Fruit fly (Drosophila melanogaster) whole organism, prepupa: ENCODE results near the gene zfh1.

Source experiments
- CG10669 ChIP-seq: fragments of 200-800 bp; sonication (Bioruptor generic); optimal IDR thresholded peaks from 3 replicates; lab custom pipeline; 2018; ENCODE audit warnings: missing biosample characterization, mild to moderate bottlenecking, missing genetic modification characterization, moderate library complexity
- CG11294 ChIP-seq: fragments of 200-800 bp; sonication (Bioruptor generic); IDR thresholded peaks from 2 replicates; pipeline ENCODE4 v1.3.6; 2022; ENCODE audit warnings: missing biosample characterization, missing genetic modification characterization
- CG11762 ChIP-seq: fragments of 200-800 bp; sonication (Bioruptor generic); optimal IDR thresholded peaks from 3 replicates; lab custom pipeline; 2016; ENCODE audit warnings: missing biosample characterization, missing genetic modification characterization; ENCODE audit not compliant: insufficient read depth
- CG11902 ChIP-seq: fragments of 200-800 bp; sonication (Bioruptor generic); optimal IDR thresholded peaks from 3 replicates; lab custom pipeline; 2016; ENCODE audit warnings: missing biosample characterization, missing genetic modification characterization
- CG15336 ChIP-seq: fragments of 200-800 bp; sonication (Bioruptor generic); IDR thresholded peaks from 2 replicates; pipeline ENCODE4 v1.3.6; 2022; ENCODE audit warnings: missing biosample characterization, missing genetic modification characterization
- CG1621 ChIP-seq: fragments of 200-800 bp; sonication (Bioruptor generic); optimal IDR thresholded peaks from 3 replicates; lab custom pipeline; 2018; ENCODE audit warnings: missing biosample characterization, mild to moderate bottlenecking, missing genetic modification characterization
- CG16779 ChIP-seq: fragments of 200-800 bp; sonication (Bioruptor generic); optimal IDR thresholded peaks from 3 replicates; lab custom pipeline; 2017; ENCODE audit warnings: missing biosample characterization, mild to moderate bottlenecking, missing genetic modification characterization
- CG3032 ChIP-seq: fragments of 200-800 bp; optimal IDR thresholded peaks from 2 replicates; lab custom pipeline; 2019; ENCODE audit warnings: missing biosample characterization, mild to moderate bottlenecking, missing genetic modification characterization, moderate library complexity
- CG31627 ChIP-seq: fragments of 200-800 bp; sonication (Bioruptor generic); optimal IDR thresholded peaks from 3 replicates; lab custom pipeline; 2016; ENCODE audit warnings: missing biosample characterization, missing genetic modification characterization
- CG32006 ChIP-seq: fragments of 200-800 bp; sonication (Bioruptor generic); optimal IDR thresholded peaks from 3 replicates; lab custom pipeline; 2017; ENCODE audit warnings: missing biosample characterization, mild to moderate bottlenecking, missing genetic modification characterization
- CG3919 ChIP-seq: fragments of 200-800 bp; sonication (Bioruptor generic); optimal IDR thresholded peaks from 3 replicates; lab custom pipeline; 2016; ENCODE audit warnings: missing biosample characterization, missing genetic modification characterization
- CG4318 ChIP-seq: fragments of 200-800 bp; sonication (Bioruptor generic); optimal IDR thresholded peaks from 3 replicates; lab custom pipeline; 2017; ENCODE audit warnings: missing biosample characterization, mild to moderate bottlenecking, missing genetic modification characterization
- CG6163 ChIP-seq: fragments of 200-800 bp; sonication (Bioruptor generic); IDR thresholded peaks from 3 replicates; pipeline ENCODE4 v1.3.6; 2022; ENCODE audit warnings: missing biosample characterization, missing genetic modification characterization
- CG6792 ChIP-seq: fragments of 200-800 bp; sonication (Bioruptor generic); optimal IDR thresholded peaks from 3 replicates; lab custom pipeline; 2016; ENCODE audit warnings: missing biosample characterization, missing genetic modification characterization
- CG6808 ChIP-seq: fragments of 200-800 bp; sonication (Bioruptor generic); optimal IDR thresholded peaks from 3 replicates; lab custom pipeline; 2017; ENCODE audit warnings: missing biosample characterization, missing genetic modification characterization, mild to moderate bottlenecking, moderate library complexity, missing genetic modification reagents
- CG6854 ChIP-seq: fragments of 200-800 bp; sonication (Bioruptor generic); optimal IDR thresholded peaks from 2 replicates; lab custom pipeline; 2017; ENCODE audit warnings: missing biosample characterization, mild to moderate bottlenecking, missing genetic modification characterization
- CG8119 ChIP-seq: fragments of 200-800 bp; sonication (Bioruptor generic); IDR thresholded peaks from 3 replicates; pipeline ENCODE4 v1.3.6; 2022; ENCODE audit warnings: missing biosample characterization, missing genetic modification characterization
- CG8319 ChIP-seq: fragments of 200-800 bp; sonication (Bioruptor generic); optimal IDR thresholded peaks from 3 replicates; lab custom pipeline; 2016; ENCODE audit warnings: missing biosample characterization, missing genetic modification characterization
- CG9139 ChIP-seq: fragments of 200-800 bp; sonication (Bioruptor generic); optimal IDR thresholded peaks from 3 replicates; lab custom pipeline; 2017; ENCODE audit warnings: missing biosample characterization, mild to moderate bottlenecking, missing genetic modification characterization
- Eip78C ChIP-seq: fragments of 200-800 bp; sonication (Bioruptor generic); peaks from one replicate; lab custom pipeline; 2016; ENCODE audit warnings: missing biosample characterization, missing genetic modification characterization
- Eip93F ChIP-seq: fragments of 200-800 bp; sonication (Bioruptor generic); optimal IDR thresholded peaks from 2 replicates; lab custom pipeline; 2016; ENCODE audit warnings: missing biosample characterization, mild to moderate bottlenecking, missing genetic modification characterization
- Ets21C ChIP-seq: fragments of 200-800 bp; sonication (Bioruptor generic); optimal IDR thresholded peaks from 3 replicates; lab custom pipeline; 2016; ENCODE audit warnings: missing biosample characterization, missing genetic modification characterization
- Ets96B ChIP-seq: fragments of 200-800 bp; optimal IDR thresholded peaks from 2 replicates; lab custom pipeline; 2019; ENCODE audit warnings: missing biosample characterization, mild to moderate bottlenecking, missing genetic modification characterization, moderate library complexity
- Hr39 ChIP-seq: fragments of 200-800 bp; sonication (Bioruptor generic); optimal IDR thresholded peaks from 2 replicates; lab custom pipeline; 2016; ENCODE audit warnings: missing biosample characterization, missing genetic modification characterization
- Hr4 ChIP-seq: fragments of 200-800 bp; sonication (Bioruptor generic); optimal IDR thresholded peaks from 3 replicates; lab custom pipeline; 2016; ENCODE audit warnings: missing biosample characterization, missing genetic modification characterization
- Lpt ChIP-seq: fragments of 200-800 bp; sonication (Bioruptor generic); optimal IDR thresholded peaks from 3 replicates; lab custom pipeline; 2016; ENCODE audit warnings: missing biosample characterization, missing genetic modification characterization
- OdsH ChIP-seq: fragments of 200-800 bp; sonication (Bioruptor generic); optimal IDR thresholded peaks from 3 replicates; lab custom pipeline; 2016; ENCODE audit warnings: missing biosample characterization, missing genetic modification characterization
- Smox ChIP-seq: fragments of 200-800 bp; sonication (Bioruptor generic); optimal IDR thresholded peaks from 3 replicates; lab custom pipeline; 2016; ENCODE audit warnings: missing biosample characterization, missing genetic modification characterization
- Sox102F ChIP-seq: fragments of 200-800 bp; sonication (Bioruptor generic); optimal IDR thresholded peaks from 2 replicates; lab custom pipeline; 2016; ENCODE audit warnings: missing biosample characterization, mild to moderate bottlenecking, missing genetic modification characterization
- achi ChIP-seq: fragments of 200-800 bp; sonication (Bioruptor generic); optimal IDR thresholded peaks from 3 replicates; lab custom pipeline; 2016; ENCODE audit warnings: missing biosample characterization, missing genetic modification characterization
- acj6 ChIP-seq: fragments of 200-800 bp; sonication (Bioruptor generic); optimal IDR thresholded peaks from 3 replicates; lab custom pipeline; 2016; ENCODE audit warnings: missing biosample characterization, missing genetic modification characterization
- cyc ChIP-seq: fragments of 200-800 bp; sonication (Bioruptor generic); optimal IDR thresholded peaks from 3 replicates; lab custom pipeline; 2016; ENCODE audit warnings: missing biosample characterization, missing genetic modification characterization
- dac ChIP-seq: fragments of 200-800 bp; sonication (Bioruptor generic); optimal IDR thresholded peaks from 2 replicates; lab custom pipeline; 2017; ENCODE audit warnings: missing biosample characterization, mild to moderate bottlenecking, missing genetic modification characterization
- dsx ChIP-seq: fragments of 200-800 bp; optimal IDR thresholded peaks from 3 replicates; lab custom pipeline; 2019; ENCODE audit warnings: missing biosample characterization, mild to moderate bottlenecking, missing genetic modification characterization, moderate library complexity; ENCODE audit not compliant: poor library complexity, severe bottlenecking
- eg ChIP-seq: fragments of 200-800 bp; sonication (Bioruptor generic); IDR thresholded peaks from 3 replicates; pipeline ENCODE4 v1.3.6; 2022; ENCODE audit warnings: missing biosample characterization, missing genetic modification characterization
- esn ChIP-seq: fragments of 200-800 bp; sonication (Bioruptor generic); optimal IDR thresholded peaks from 2 replicates; lab custom pipeline; 2016; ENCODE audit warnings: missing biosample characterization, mild to moderate bottlenecking, missing genetic modification characterization, moderate library complexity
- fd85E ChIP-seq: fragments of 200-800 bp; sonication (Bioruptor generic); optimal IDR thresholded peaks from 3 replicates; lab custom pipeline; 2016; ENCODE audit warnings: missing biosample characterization, missing genetic modification characterization
- pdm3 ChIP-seq: fragments of 200-800 bp; sonication (Bioruptor generic); optimal IDR thresholded peaks from 3 replicates; lab custom pipeline; 2016; ENCODE audit warnings: missing biosample characterization, missing genetic modification characterization
- spab ChIP-seq: fragments of 200-800 bp; sonication (Bioruptor generic); optimal IDR thresholded peaks from 2 replicates; lab custom pipeline; 2017; ENCODE audit warnings: missing biosample characterization, mild to moderate bottlenecking, missing genetic modification characterization, missing genetic modification reagents
- svp ChIP-seq: fragments of 200-800 bp; sonication (Bioruptor generic); peaks from one replicate; lab custom pipeline; 2016; ENCODE audit warnings: missing biosample characterization, missing genetic modification characterization
- topi ChIP-seq: fragments of 200-800 bp; sonication (Bioruptor generic); optimal IDR thresholded peaks from 3 replicates; lab custom pipeline; 2016; ENCODE audit warnings: missing biosample characterization, missing genetic modification characterization

The zfh1 gene

dm6 chr3R:30741371-30741770, 24.4 kb upstream of the zfh1 start:
- TF ChIP-seq CG8119 (GFP tag; lab: Robert Waterston, UW) = no peak
- TF ChIP-seq svp = peak; percentile 83
- TF ChIP-seq Ets96B (tag; lab: Kevin White, UChicago) = no peak
- TF ChIP-seq CG10669 (GFP tag; lab: Kevin White, UChicago) = no peak
- no peak for TF ChIP-seq pdm3 (GFP tag; lab: Kevin White, UChicago)
- TF ChIP-seq Eip78C (GFP tag; lab: Kevin White, UChicago) = peak; percentile 52
- no peak for TF ChIP-seq cyc (GFP tag; lab: Kevin White, UChicago)
- no peak for TF ChIP-seq CG6854 (GFP tag; lab: Kevin White, UChicago)
- TF ChIP-seq eg (GFP tag; lab: Robert Waterston, UW) = peak; percentile 26; the same call in 1 of the 3 replicates
- no peak for TF ChIP-seq CG32006 (GFP tag; lab: Kevin White, UChicago)
- TF ChIP-seq Hr39 (GFP tag; lab: Kevin White, UChicago) = peak; percentile 17
- TF ChIP-seq CG3032 (tag; lab: Kevin White, UChicago) = no peak
- no peak for TF ChIP-seq CG6163 (GFP tag; lab: Robert Waterston, UW)
- no peak for TF ChIP-seq CG3919 (GFP tag; lab: Kevin White, UChicago)

- no peak for TF ChIP-seq Ets96B (tag; lab: Kevin White, UChicago)
- TF ChIP-seq svp = peak; percentile 8
Measured at dm6 chr3R:30742580-30742979, 23.1 kb upstream of the zfh1 start, which contains the start of gene CG15543. TSS of gene CG15543 (plus strand) at chr3R:30742880.

DNA sequence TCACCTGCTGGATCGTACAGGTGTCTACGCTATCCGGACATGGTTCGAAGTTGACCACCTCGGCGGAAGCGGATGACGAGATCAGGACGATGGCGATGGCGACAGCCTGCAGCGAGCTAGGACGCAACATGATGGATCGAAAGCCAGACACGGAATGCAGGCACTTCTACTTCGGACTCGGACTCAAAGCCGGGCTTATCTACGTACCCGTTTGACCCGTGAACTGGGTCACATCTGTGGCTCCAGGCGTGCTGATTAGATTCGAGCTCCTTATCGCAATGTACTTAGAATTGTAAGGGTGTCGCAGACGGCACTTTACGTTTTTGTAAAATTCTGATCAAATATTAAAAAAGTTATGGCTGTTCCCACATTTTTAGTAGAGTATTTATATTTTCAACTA, 20.6 kb upstream of the zfh1 start, which contains the start of gene Npc2g:
Gene Npc2g, minus strand, starts transcription at position 160 of the 400 bp plus-strand sequence.
- TF ChIP-seq CG11762 (GFP tag; lab: Kevin White, UChicago) (no peak), spab (GFP tag; lab: Kevin White, UChicago) (no peak), svp (peak; percentile 94), pdm3 (GFP tag; lab: Kevin White, UChicago) (no peak), CG31627 (no peak), CG32006 (GFP tag; lab: Kevin White, UChicago) (peak; percentile 10)

DNA sequence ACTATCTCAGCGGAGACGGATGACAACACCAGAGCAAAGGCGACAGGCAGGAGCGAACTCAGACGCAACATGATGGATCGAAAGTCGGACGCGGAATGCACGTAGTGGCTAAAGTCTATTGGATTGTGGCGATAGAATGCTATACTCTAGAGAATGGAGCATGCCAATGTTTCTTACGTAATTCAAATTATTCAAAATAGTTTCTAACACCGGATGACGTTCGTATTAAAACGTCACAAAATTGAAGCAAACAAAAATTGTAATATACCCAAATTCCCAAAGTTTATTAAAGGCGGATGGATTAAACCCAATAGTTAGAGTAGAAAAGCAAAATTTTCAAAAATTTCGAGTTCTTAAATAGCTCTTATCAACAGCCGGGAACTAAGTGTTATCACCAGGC, 19.5 kb upstream of the zfh1 start, which contains the start of gene Npc2h:
Gene Npc2h, minus strand, starts transcription at position 101 of the 400 bp plus-strand sequence.
- TF ChIP-seq CG32006 (GFP tag; lab: Kevin White, UChicago) (peak; percentile 43), fd85E (GFP tag; lab: Kevin White, UChicago) (no peak), Eip78C (GFP tag; lab: Kevin White, UChicago) (peak; percentile 18), Hr39 (GFP tag; lab: Kevin White, UChicago) (no peak)

DNA sequence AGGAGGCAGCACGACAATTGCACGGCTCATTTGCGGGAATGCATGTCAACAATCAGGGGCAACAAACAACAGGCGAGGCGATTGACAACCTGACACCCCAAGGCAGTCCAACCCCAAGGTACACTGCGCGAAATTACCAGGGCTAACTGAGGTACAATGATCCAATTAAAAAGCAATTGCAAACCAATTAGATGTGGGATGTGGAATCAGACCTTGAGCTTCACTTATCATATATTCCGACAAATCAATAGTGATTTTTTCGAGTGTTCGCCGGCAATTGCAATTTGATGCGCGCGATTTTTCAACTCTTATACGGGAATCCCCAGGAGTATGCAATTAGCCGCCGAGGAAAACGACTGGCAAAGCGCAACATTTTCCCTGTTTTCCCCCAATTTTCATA, 18.7 kb upstream of the zfh1 start:
- peak; percentile 63 for TF ChIP-seq svp
- no peak for TF ChIP-seq CG1621 (tag; lab: Kevin White, UChicago)
- TF ChIP-seq Lpt (GFP tag; lab: Kevin White, UChicago) = no peak
- peak; percentile 22 for TF ChIP-seq esn (GFP tag; lab: Kevin White, UChicago)
- TF ChIP-seq achi (GFP tag; lab: Kevin White, UChicago) = no peak
- TF ChIP-seq CG6808 = no peak
- no peak for TF ChIP-seq Ets21C (GFP tag; lab: Kevin White, UChicago)
- TF ChIP-seq CG9139 (GFP tag; lab: Kevin White, UChicago) = no peak
- TF ChIP-seq CG8119 (GFP tag; lab: Robert Waterston, UW) = no peak
- TF ChIP-seq CG4318 (GFP tag; lab: Kevin White, UChicago) = no peak
- TF ChIP-seq Sox102F (GFP tag; lab: Kevin White, UChicago) = no peak
- TF ChIP-seq acj6 (GFP tag; lab: Kevin White, UChicago) = peak; percentile 11
- no peak for TF ChIP-seq Hr4 (GFP tag; lab: Kevin White, UChicago)
- TF ChIP-seq CG6792 (GFP tag; lab: Kevin White, UChicago) = no peak
- peak; percentile 17 for TF ChIP-seq CG31627
- TF ChIP-seq CG11294 (GFP tag; lab: Robert Waterston, UW) = no peak
- no peak for TF ChIP-seq CG3032 (tag; lab: Kevin White, UChicago)
- no peak for TF ChIP-seq dsx (GFP tag; lab: Kevin White, UChicago)
- TF ChIP-seq CG16779 (tag; lab: Kevin White, UChicago) = no peak
- no peak for TF ChIP-seq CG11762 (GFP tag; lab: Kevin White, UChicago)
- peak; percentile 56 for TF ChIP-seq CG6163 (GFP tag; lab: Robert Waterston, UW)
- no peak for TF ChIP-seq Smox (GFP tag; lab: Kevin White, UChicago)
- no peak for TF ChIP-seq CG11902
- TF ChIP-seq Eip78C (GFP tag; lab: Kevin White, UChicago) = peak; percentile 62
- TF ChIP-seq CG15336 (GFP tag; lab: Robert Waterston, UW) = 0 out of 2 replicates have a peak, but pooled peaks have one; percentile 9
- TF ChIP-seq CG10669 (GFP tag; lab: Kevin White, UChicago) = no peak
- TF ChIP-seq topi (GFP tag; lab: Kevin White, UChicago) = no peak
- TF ChIP-seq eg (GFP tag; lab: Robert Waterston, UW) = 0 out of 3 replicates have a peak, but pooled peaks have one; percentile 15
- TF ChIP-seq CG8319 (GFP tag; lab: Kevin White, UChicago) = no peak
- peak; percentile 10 for TF ChIP-seq OdsH
- TF ChIP-seq pdm3 (GFP tag; lab: Kevin White, UChicago) = no peak
- TF ChIP-seq dac (GFP tag; lab: Kevin White, UChicago) = no peak
- no peak for TF ChIP-seq Eip93F (GFP tag; lab: Kevin White, UChicago)
